Worm (Caenorhabditis elegans): ENCODE results near the gene algn-11.

Gene algn-11

ce11 chrIII:7319390-7319789 lies 29.0 kb upstream of the algn-11 start, which contains the start of gene F56C9.8:
Gene F56C9.8 (minus strand): TSS chrIII:7319509.
- TF ChIP-seq sem-4 (tag; optimal IDR thresholded peaks at IDR 0.05), result no peak
- peak; percentile 70 for TF ChIP-seq fos-1 (tag; optimal IDR thresholded peaks at IDR 0.05)
- TF ChIP-seq nhr-129 (tag; optimal IDR thresholded peaks at IDR 0.05), result peak; percentile 9

- no peak for TF ChIP-seq nhr-77 (tag; optimal IDR thresholded peaks at IDR 0.05)
- TF ChIP-seq zag-1 (tag; optimal IDR thresholded peaks at IDR 0.05), result no peak
- TF ChIP-seq lsy-2 (tag; optimal IDR thresholded peaks at IDR 0.05), result no peak
- TF ChIP-seq nhr-21 (tag; optimal IDR thresholded peaks at IDR 0.05), result no peak
- no peak for TF ChIP-seq sem-4 (tag; optimal IDR thresholded peaks at IDR 0.05)
- TF ChIP-seq peb-1 (tag; optimal IDR thresholded peaks at IDR 0.05), result no peak
- TF ChIP-seq fos-1 (tag; optimal IDR thresholded peaks at IDR 0.05), result peak; percentile 38
- TF ChIP-seq unc-62 (GFP tag; optimal IDR thresholded peaks at IDR 0.05), result no peak
- TF ChIP-seq crh-2 (tag; optimal IDR thresholded peaks at IDR 0.05), result peak; percentile 18
- TF ChIP-seq nhr-6 (tag; optimal IDR thresholded peaks at IDR 0.05), result no peak
These were observed 27.0 kb upstream of the algn-11 start for ce11 chrIII:7317354-7317753.

ce11 chrIII:7314927-7315547 lies 24.7 kb upstream of the algn-11 start, which contains the start of gene nspg-6:
Gene nspg-6 (minus strand): TSS chrIII:7314977.
- TF ChIP-seq crh-2 (tag; optimal IDR thresholded peaks at IDR 0.05) (peak; percentile 65), gmeb-1 (tag; optimal IDR thresholded peaks at IDR 0.05) (no peak), lsy-2 (tag; optimal IDR thresholded peaks at IDR 0.05) (no peak), unc-55 (GFP tag; optimal IDR thresholded peaks at IDR 0.05) (no peak), C34F6.9 (tag; optimal IDR thresholded peaks at IDR 0.05) (no peak), fos-1 (tag; optimal IDR thresholded peaks at IDR 0.05) (peak; percentile 87)

- no peak for TF ChIP-seq unc-39 (tag; optimal IDR thresholded peaks at IDR 0.05)
- no peak for TF ChIP-seq alr-1 (tag; optimal IDR thresholded peaks at IDR 0.05)
- no peak for TF ChIP-seq skn-1 (tag; optimal IDR thresholded peaks at IDR 0.05)
- no peak for TF ChIP-seq zag-1 (tag; optimal IDR thresholded peaks at IDR 0.05)
- TF ChIP-seq nhr-23 (tag; optimal IDR thresholded peaks at IDR 0.05), result no peak
- no peak for TF ChIP-seq unc-55 (GFP tag; optimal IDR thresholded peaks at IDR 0.05)
- no peak for TF ChIP-seq ztf-4 (tag; optimal IDR thresholded peaks at IDR 0.05)
- no peak for TF ChIP-seq nhr-21 (tag; optimal IDR thresholded peaks at IDR 0.05)
- TF ChIP-seq Y55F3AM.14 (GFP tag; optimal IDR thresholded peaks at IDR 0.05), result no peak
- TF ChIP-seq unc-62 (GFP tag; optimal IDR thresholded peaks at IDR 0.05), result no peak
- TF ChIP-seq nhr-25 (tag; optimal IDR thresholded peaks at IDR 0.05), result no peak
- no peak for TF ChIP-seq lsy-2 (tag; optimal IDR thresholded peaks at IDR 0.05)
- no peak for TF ChIP-seq C34F6.9 (tag; optimal IDR thresholded peaks at IDR 0.05)
- no peak for TF ChIP-seq nhr-6 (tag; optimal IDR thresholded peaks at IDR 0.05)
- TF ChIP-seq aly-2 (tag; optimal IDR thresholded peaks at IDR 0.05), result no peak
- no peak for TF ChIP-seq mab-5 (tag; optimal IDR thresholded peaks at IDR 0.05)
- no peak for TF ChIP-seq nhr-12 (tag; optimal IDR thresholded peaks at IDR 0.05)
- no peak for TF ChIP-seq ceh-16 (tag; optimal IDR thresholded peaks at IDR 0.05)
- no peak for TF ChIP-seq lin-11 (tag; optimal IDR thresholded peaks at IDR 0.05)
- no peak for TF ChIP-seq nhr-237 (tag; optimal IDR thresholded peaks at IDR 0.05)
These were observed 24.1 kb upstream of the algn-11 start for ce11 chrIII:7314473-7314872.

ce11 chrIII:7310662-7311340 lies 20.4 kb upstream of the algn-11 start, which contains the start of the genes F56C9.6 and F56C9.3:
Gene F56C9.6 (minus strand): TSS chrIII:7310773.
Gene F56C9.3 (plus strand): TSS chrIII:7311290.
- TF ChIP-seq sem-4 (tag; optimal IDR thresholded peaks at IDR 0.05) (no peak), ztf-4 (tag; optimal IDR thresholded peaks at IDR 0.05) (no peak), ztf-11 (tag; optimal IDR thresholded peaks at IDR 0.05) (no peak), aly-2 (tag; optimal IDR thresholded peaks at IDR 0.05) (no peak), nhr-23 (tag; optimal IDR thresholded peaks at IDR 0.05) (no peak), R02D3.7 (tag; optimal IDR thresholded peaks at IDR 0.05) (no peak), lsy-2 (tag; optimal IDR thresholded peaks at IDR 0.05) (no peak)

ce11 chrIII:7308600-7309109 lies 18.3 kb upstream of the algn-11 start, which contains the start of gene acbp-4:
Gene acbp-4 (minus strand): TSS chrIII:7309109.
- TF ChIP-seq ZK546.5 (tag; optimal IDR thresholded peaks at IDR 0.05), result no peak
- no peak for TF ChIP-seq peb-1 (tag; optimal IDR thresholded peaks at IDR 0.05)
- no peak for TF ChIP-seq alr-1 (tag; optimal IDR thresholded peaks at IDR 0.05)
- TF ChIP-seq R02D3.7 (tag; optimal IDR thresholded peaks at IDR 0.05), result no peak
- no peak for TF ChIP-seq elt-3 (tag; optimal IDR thresholded peaks at IDR 0.05)
- no peak for TF ChIP-seq C34F6.9 (tag; optimal IDR thresholded peaks at IDR 0.05)
- no peak for TF ChIP-seq sma-9 (GFP tag; optimal IDR thresholded peaks at IDR 0.05)
- no peak for TF ChIP-seq sma-9 (tag; optimal IDR thresholded peaks at IDR 0.05)
- no peak for TF ChIP-seq snpc-4 (tag; optimal IDR thresholded peaks at IDR 0.05)
- no peak for TF ChIP-seq nhr-129 (tag; optimal IDR thresholded peaks at IDR 0.05)
- TF ChIP-seq nhr-25 (tag; optimal IDR thresholded peaks at IDR 0.05), result no peak
- no peak for TF ChIP-seq nhr-10 (tag; optimal IDR thresholded peaks at IDR 0.05)
- TF ChIP-seq dmd-4 (tag; optimal IDR thresholded peaks at IDR 0.05), result no peak
- no peak for TF ChIP-seq nhr-237 (tag; optimal IDR thresholded peaks at IDR 0.05)
- TF ChIP-seq unc-55 (GFP tag; optimal IDR thresholded peaks at IDR 0.05), result no peak
- TF ChIP-seq gmeb-1 (tag; optimal IDR thresholded peaks at IDR 0.05), result no peak
- no peak for TF ChIP-seq mbf-1 (tag; optimal IDR thresholded peaks at IDR 0.05)
- TF ChIP-seq nhr-21 (tag; optimal IDR thresholded peaks at IDR 0.05), result no peak
- no peak for TF ChIP-seq nhr-11 (tag; optimal IDR thresholded peaks at IDR 0.05)
- TF ChIP-seq nhr-77 (tag; optimal IDR thresholded peaks at IDR 0.05), result no peak
